Worm (Caenorhabditis elegans): Measurements from ENCODE around the gene zipt-9.

DNA sequence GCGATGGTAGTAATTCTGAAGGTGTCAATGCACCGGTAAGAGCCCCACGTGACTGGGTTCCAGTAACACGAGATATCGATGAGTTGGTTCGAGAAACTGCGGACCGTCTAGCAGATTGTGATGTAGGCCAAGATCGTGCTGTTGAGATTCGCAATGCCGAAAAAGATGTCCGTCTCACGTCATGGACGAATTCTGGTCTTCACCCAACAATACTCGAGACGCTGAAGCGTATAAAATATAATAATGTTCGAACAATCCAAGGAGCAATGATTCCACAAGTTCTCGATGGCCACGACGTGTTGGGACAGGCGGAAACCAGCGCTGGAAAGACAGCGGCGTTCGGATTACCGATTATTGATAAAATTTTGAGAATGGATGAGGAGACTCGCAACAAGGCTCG, 48.6 kb downstream of the zipt-9 start:
- TF ChIP-seq ces-1 (GFP tag; optimal IDR thresholded peaks at IDR 0.05) (no peak), nhr-76 (tag; optimal IDR thresholded peaks at IDR 0.05) (no peak), snpc-4 (tag; optimal IDR thresholded peaks at IDR 0.05) (no peak), nhr-12 (tag; optimal IDR thresholded peaks at IDR 0.05) (no peak), nhr-28 (tag; optimal IDR thresholded peaks at IDR 0.05) (no peak), blmp-1 (tag; optimal IDR thresholded peaks at IDR 0.05) (no peak), nhr-237 (tag; optimal IDR thresholded peaks at IDR 0.05) (no peak), elt-3 (tag; optimal IDR thresholded peaks at IDR 0.05) (no peak), mls-2 (tag; optimal IDR thresholded peaks at IDR 0.05) (no peak), pha-4 (tag; optimal IDR thresholded peaks at IDR 0.05) (no peak), hlh-1 (tag; optimal IDR thresholded peaks at IDR 0.05) (no peak), ztf-11 (tag; optimal IDR thresholded peaks at IDR 0.05) (no peak), lin-13 (tag; optimal IDR thresholded peaks at IDR 0.05) (no peak)

Data from whole organism, mixed stage, embryonic.